Fruit fly (Drosophila melanogaster) whole organism, embryonic: ENCODE measurements around the gene Prim2.
A peak's percentile ranks its signal among the peaks of the same experiment; 100 is the strongest.

Source experiments
- Ada2b ChIP-seq: fragments of 200-800 bp; sonication (Bioruptor generic); IDR thresholded peaks from 2 replicates; pipeline ENCODE4 v1.3.6; 2022; ENCODE audit warnings: missing biosample characterization, missing genetic modification characterization
- Aef1 ChIP-seq: fragments of 200-800 bp; sonication (Bioruptor generic); IDR thresholded peaks from 3 replicates; pipeline ENCODE4 v1.3.6; 2022; ENCODE audit warnings: missing biosample characterization, missing genetic modification characterization
- Atf6 ChIP-seq: fragments of 200-800 bp; sonication (Bioruptor generic); IDR thresholded peaks from 2 replicates; pipeline ENCODE4 v1.3.6; 2022; ENCODE audit warnings: missing biosample characterization, missing genetic modification characterization
- BEAF-32 ChIP-seq: fragments of 200-800 bp; sonication (Bioruptor generic); optimal IDR thresholded peaks from 3 replicates; lab custom pipeline; 2017; ENCODE audit warnings: missing biosample characterization, missing genetic modification characterization, mild to moderate bottlenecking, moderate library complexity, missing genetic modification reagents
- CG10462 ChIP-seq: fragments of 200-800 bp; sonication (Bioruptor generic); optimal IDR thresholded peaks from 2 replicates; lab custom pipeline; 2016; ENCODE audit warnings: missing biosample characterization, missing genetic modification characterization
- CG11085 ChIP-seq: fragments of 200-800 bp; sonication (Bioruptor generic); IDR thresholded peaks from 2 replicates; pipeline ENCODE4 v1.3.6; 2022; ENCODE audit warnings: missing biosample characterization, missing genetic modification characterization
- CG12071 ChIP-seq: fragments of 200-800 bp; sonication (Bioruptor generic); optimal IDR thresholded peaks from 3 replicates; lab custom pipeline; 2018; ENCODE audit warnings: missing biosample characterization, mild to moderate bottlenecking, missing genetic modification characterization
- CG12659 ChIP-seq: fragments of 200-800 bp; sonication (Bioruptor generic); optimal IDR thresholded peaks from 3 replicates; lab custom pipeline; 2017; ENCODE audit warnings: mild to moderate bottlenecking, missing biosample characterization, missing genetic modification reagents, missing genetic modification characterization
- CG14965 ChIP-seq: fragments of 200-800 bp; sonication (Bioruptor generic); optimal IDR thresholded peaks from 2 replicates; lab custom pipeline; 2016; ENCODE audit warnings: missing biosample characterization, missing genetic modification characterization, borderline replicate concordance
- CG1647 ChIP-seq: fragments of 200-800 bp; sonication (Bioruptor generic); optimal IDR thresholded peaks from 3 replicates; lab custom pipeline; 2016; ENCODE audit warnings: missing biosample characterization, missing genetic modification characterization
- CG16815 ChIP-seq: fragments of 200-800 bp; sonication (Bioruptor generic); optimal IDR thresholded peaks from 3 replicates; lab custom pipeline; 2017; ENCODE audit warnings: missing biosample characterization, mild to moderate bottlenecking, missing genetic modification characterization
- CG17359 ChIP-seq: fragments of 200-800 bp; sonication (Bioruptor generic); optimal IDR thresholded peaks from 3 replicates; lab custom pipeline; 2018; ENCODE audit warnings: missing biosample characterization, mild to moderate bottlenecking, missing genetic modification characterization, moderate library complexity
- CG17612 ChIP-seq: fragments of 200-800 bp; sonication (Bioruptor generic); IDR thresholded peaks from 2 replicates; pipeline ENCODE4 v1.3.6; 2022; ENCODE audit warnings: missing biosample characterization, missing genetic modification characterization
- CG17912 ChIP-seq: fragments of 200-800 bp; sonication (Bioruptor generic); optimal IDR thresholded peaks from 2 replicates; lab custom pipeline; 2018; ENCODE audit warnings: missing biosample characterization, mild to moderate bottlenecking, missing genetic modification characterization
- CG18262 ChIP-seq: fragments of 200-800 bp; optimal IDR thresholded peaks from 3 replicates; lab custom pipeline; 2019; ENCODE audit warnings: missing biosample characterization, mild to moderate bottlenecking, missing genetic modification characterization, moderate library complexity
- CG18599 ChIP-seq: fragments of 200-800 bp; sonication (Bioruptor generic); optimal IDR thresholded peaks from 3 replicates; lab custom pipeline; 2017; ENCODE audit warnings: missing biosample characterization, missing genetic modification characterization, mild to moderate bottlenecking, moderate library complexity, missing genetic modification reagents
- CG30431 ChIP-seq: fragments of 200-800 bp; sonication (Bioruptor generic); optimal IDR thresholded peaks from 2 replicates; lab custom pipeline; 2017; ENCODE audit warnings: missing biosample characterization, missing genetic modification characterization
- CG31365 ChIP-seq: fragments of 200-800 bp; sonication (Bioruptor generic); optimal IDR thresholded peaks from 2 replicates; lab custom pipeline; 2018; ENCODE audit warnings: missing biosample characterization, mild to moderate bottlenecking, missing genetic modification characterization
- CG32767 ChIP-seq: fragments of 200-800 bp; sonication (Bioruptor generic); IDR thresholded peaks from 2 replicates; pipeline ENCODE4 v1.3.6; 2022; ENCODE audit warnings: missing biosample characterization, missing genetic modification characterization
- CG34376 ChIP-seq: fragments of 200-800 bp; sonication (Bioruptor generic); optimal IDR thresholded peaks from 2 replicates; lab custom pipeline; 2018; ENCODE audit warnings: missing biosample characterization, mild to moderate bottlenecking, missing genetic modification characterization
- CG4404 ChIP-seq: fragments of 200-800 bp; sonication (Bioruptor generic); IDR thresholded peaks from 2 replicates; pipeline ENCODE4 v1.3.6; 2022; ENCODE audit warnings: missing biosample characterization, missing genetic modification characterization
- CG6683 ChIP-seq: fragments of 200-800 bp; sonication (Bioruptor generic); optimal IDR thresholded peaks from 2 replicates; lab custom pipeline; 2017; ENCODE audit warnings: missing biosample characterization, mild to moderate bottlenecking, missing genetic modification characterization, missing genetic modification reagents
- CG7372 ChIP-seq: fragments of 200-800 bp; sonication (Bioruptor generic); IDR thresholded peaks from 2 replicates; pipeline ENCODE4 v1.3.6; 2022; ENCODE audit warnings: missing biosample characterization, missing genetic modification characterization
- CG7556 ChIP-seq: fragments of 200-800 bp; sonication (Bioruptor generic); optimal IDR thresholded peaks from 2 replicates; lab custom pipeline; 2017; ENCODE audit warnings: missing biosample characterization, mild to moderate bottlenecking, missing genetic modification characterization
- CoRest ChIP-seq: fragments of 200-800 bp; sonication (Bioruptor generic); optimal IDR thresholded peaks from 3 replicates; lab custom pipeline; 2018; ENCODE audit warnings: missing biosample characterization, mild to moderate bottlenecking, missing genetic modification characterization, moderate library complexity
- Doc3 ChIP-seq: fragments of 200-800 bp; sonication (Bioruptor generic); IDR thresholded peaks from 3 replicates; pipeline ENCODE4 v1.3.6; 2022; ENCODE audit warnings: missing biosample characterization, missing genetic modification characterization; ENCODE audit not compliant: partially characterized antibody
- Eip74EF ChIP-seq, 2 experiments: fragments of 200-800 bp in 1 of 2; fragments of >200 bp in 1 of 2; sonication (Bioruptor generic) in 1 of 2; optimal IDR thresholded peaks; 2 replicates each; lab custom pipeline; 2017 to 2019; ENCODE audit warnings: missing biosample characterization in 2 of 2, missing genetic modification characterization in 2 of 2, mild to moderate bottlenecking in 1 of 2, moderate library complexity in 1 of 2
- Gsc ChIP-seq: fragments of 200-800 bp; sonication (Bioruptor generic); IDR thresholded peaks from 2 replicates; pipeline ENCODE4 v1.3.6; 2022; ENCODE audit warnings: missing biosample characterization, missing genetic modification characterization
- HHEX ChIP-seq: fragments of 200-800 bp; sonication (Bioruptor generic); optimal IDR thresholded peaks from 3 replicates; lab custom pipeline; 2017; ENCODE audit warnings: missing biosample characterization, mild to moderate bottlenecking, missing genetic modification characterization, missing genetic modification reagents
- Hr3 ChIP-seq: fragments of 200-800 bp; sonication (Bioruptor generic); optimal IDR thresholded peaks from 3 replicates; lab custom pipeline; 2016; ENCODE audit warnings: missing biosample characterization, missing genetic modification characterization
- Myb ChIP-seq: fragments of 200-800 bp; sonication (Bioruptor generic); optimal IDR thresholded peaks from 2 replicates; lab custom pipeline; 2016; ENCODE audit warnings: missing biosample characterization, missing genetic modification characterization
- Vsx1 ChIP-seq: fragments of 200-800 bp; sonication (Bioruptor generic); optimal IDR thresholded peaks from 2 replicates; lab custom pipeline; 2017; ENCODE audit warnings: missing biosample characterization, mild to moderate bottlenecking, missing genetic modification characterization, missing genetic modification reagents
- ash1 ChIP-seq: fragments of 200-800 bp; sonication (Bioruptor generic); optimal IDR thresholded peaks from 2 replicates; lab custom pipeline; 2018; ENCODE audit warnings: missing biosample characterization, mild to moderate bottlenecking, missing genetic modification characterization
- ato ChIP-seq: fragments of 200-800 bp; sonication (Bioruptor generic); IDR thresholded peaks from 2 replicates; pipeline ENCODE4 v1.3.6; 2022; ENCODE audit warnings: missing biosample characterization, missing genetic modification characterization; ENCODE audit not compliant: partially characterized antibody
- ems ChIP-seq: fragments of 200-800 bp; sonication (Bioruptor generic); optimal IDR thresholded peaks from 3 replicates; lab custom pipeline; 2016; ENCODE audit warnings: missing biosample characterization, missing genetic modification characterization
- fru ChIP-seq: fragments of >200 bp; optimal IDR thresholded peaks from 2 replicates; lab custom pipeline; 2017
- gro ChIP-seq: fragments of 200-800 bp; sonication (Bioruptor generic); optimal IDR thresholded peaks from 2 replicates; lab custom pipeline; 2016; ENCODE audit warnings: missing biosample characterization, missing genetic modification characterization
- gt ChIP-seq: fragments of 200-800 bp; sonication (Bioruptor generic); IDR thresholded peaks from 2 replicates; pipeline ENCODE4 v1.3.6; 2022; ENCODE audit warnings: missing biosample characterization, missing genetic modification characterization
- hth ChIP-seq: fragments of >200 bp; optimal IDR thresholded peaks from 2 replicates; lab custom pipeline; 2017; ENCODE audit warnings: inconsistent platforms
- ind ChIP-seq: fragments of 200-800 bp; sonication (Bioruptor generic); optimal IDR thresholded peaks from 3 replicates; lab custom pipeline; 2016; ENCODE audit warnings: missing biosample characterization, missing genetic modification characterization
- inv ChIP-seq: fragments of 200-800 bp; sonication (Bioruptor generic); IDR thresholded peaks from 2 replicates; pipeline ENCODE4 v1.3.6; 2022; ENCODE audit warnings: missing biosample characterization, missing genetic modification characterization; ENCODE audit not compliant: partially characterized antibody
- jigr1 ChIP-seq: fragments of 200-800 bp; sonication (Bioruptor generic); IDR thresholded peaks from 3 replicates; pipeline ENCODE4 v1.3.6; 2022; ENCODE audit warnings: missing biosample characterization, missing genetic modification characterization
- ken ChIP-seq: fragments of 200-800 bp; sonication (Bioruptor generic); IDR thresholded peaks from 3 replicates; pipeline ENCODE4 v1.3.6; 2022; ENCODE audit warnings: missing biosample characterization, missing genetic modification characterization
- luna ChIP-seq: fragments of 200-800 bp; sonication (Bioruptor generic); optimal IDR thresholded peaks from 2 replicates; lab custom pipeline; 2016; ENCODE audit warnings: missing biosample characterization, missing genetic modification characterization
- nom ChIP-seq: fragments of 200-800 bp; sonication (Bioruptor generic); optimal IDR thresholded peaks from 2 replicates; lab custom pipeline; 2017; ENCODE audit warnings: missing biosample characterization, missing genetic modification characterization, mild to moderate bottlenecking, moderate library complexity, missing genetic modification reagents
- p53 ChIP-seq: fragments of 200-800 bp; sonication (Bioruptor generic); optimal IDR thresholded peaks from 2 replicates; lab custom pipeline; 2016; ENCODE audit warnings: missing biosample characterization, missing genetic modification characterization
- pum ChIP-seq: fragments of 200-800 bp; sonication (Bioruptor generic); optimal IDR thresholded peaks from 2 replicates; lab custom pipeline; 2016; ENCODE audit warnings: missing biosample characterization, missing genetic modification characterization
- scrt ChIP-seq: fragments of 200-800 bp; sonication (Bioruptor generic); optimal IDR thresholded peaks from 2 replicates; lab custom pipeline; 2018; ENCODE audit warnings: missing biosample characterization, mild to moderate bottlenecking, missing genetic modification characterization, moderate library complexity
- toy ChIP-seq: fragments of 200-800 bp; sonication (Bioruptor generic); IDR thresholded peaks from 2 replicates; pipeline ENCODE4 v1.3.6; 2022; ENCODE audit warnings: missing biosample characterization, missing genetic modification characterization

Prim2 gene

DNA sequence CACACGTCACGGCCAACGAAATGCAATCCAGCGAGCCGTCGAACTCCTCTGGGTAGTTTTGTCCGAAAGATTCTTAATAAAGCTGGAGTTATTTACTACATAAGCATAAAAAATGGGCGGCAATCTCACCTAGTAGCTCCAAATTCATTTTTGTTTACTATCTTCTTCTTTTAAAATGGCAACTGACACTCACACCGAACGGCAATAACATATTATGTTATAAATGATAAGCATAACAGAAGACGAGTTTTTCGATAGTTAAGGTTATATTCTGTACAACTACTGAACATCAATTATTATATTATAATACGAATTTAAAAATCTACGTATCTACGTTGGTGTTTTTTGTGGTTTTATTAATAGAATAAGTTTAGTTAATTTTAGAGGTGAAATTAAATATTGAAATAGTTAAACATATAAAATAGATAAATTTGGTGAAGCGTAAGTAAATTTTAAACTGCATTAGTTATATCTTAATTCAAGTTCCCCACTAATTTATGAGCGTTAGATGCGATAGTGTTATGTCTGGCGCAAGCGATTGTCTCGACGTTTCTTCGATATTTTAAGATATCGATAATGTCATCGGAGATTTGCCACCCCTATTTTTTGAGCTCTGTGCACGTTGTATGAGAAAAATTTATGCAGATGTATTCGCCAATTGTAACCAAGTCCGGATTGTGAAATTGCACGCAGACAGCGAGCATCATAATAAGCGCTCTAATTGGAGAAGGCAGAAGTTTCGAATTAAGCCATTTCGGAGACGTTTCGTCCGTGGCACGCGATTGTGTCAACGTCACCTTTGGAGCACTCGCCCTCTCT, 13.4 kb downstream of the Prim2 start, which contains the start of the genes Rbbp5 and eRF1 (continued):
- no peak for TF ChIP-seq CG32767 (GFP tag; lab: Robert Waterston, UW)
- peak in 1 of 2 experiments; percentile 3 for TF ChIP-seq Eip74EF (GFP tag; optimal IDR thresholded peaks at IDR 0.05; lab: Kevin White, UChicago)
- no peak for TF ChIP-seq fru
- TF ChIP-seq CG6683 (GFP tag; lab: Kevin White, UChicago): no peak
- peak; percentile 88 for TF ChIP-seq CoRest (tag; lab: Kevin White, UChicago)
- peak; percentile 58 for TF ChIP-seq ems
- TF ChIP-seq CG17359: peak; percentile 69
- TF ChIP-seq HHEX (GFP tag; lab: Kevin White, UChicago): no peak
- peak; percentile 78 for TF ChIP-seq CG18262 (tag; lab: Kevin White, UChicago)
- peak; percentile 75 for TF ChIP-seq CG7556 (GFP tag; lab: Kevin White, UChicago)
- TF ChIP-seq CG14965 (GFP tag; lab: Kevin White, UChicago): no peak
- no peak for TF ChIP-seq Gsc (GFP tag; lab: Robert Waterston, UW)
- TF ChIP-seq ken: no peak; the same call in 2 of the 3 replicates
- no peak for TF ChIP-seq CG17912 (GFP tag; lab: Kevin White, UChicago)
- peak; percentile 91 for TF ChIP-seq CG12659 (GFP tag; lab: Kevin White, UChicago)
- TF ChIP-seq BEAF-32 (GFP tag; lab: Kevin White, UChicago): peak; percentile 95
- peak; percentile 82 for TF ChIP-seq ind (GFP tag; lab: Kevin White, UChicago)
- TF ChIP-seq scrt (GFP tag; lab: Kevin White, UChicago): no peak
- no peak for TF ChIP-seq hth (lab: Kevin White, UChicago)
- TF ChIP-seq Doc3 (GFP tag; lab: Robert Waterston, UW): peak; percentile 74
- no peak for TF ChIP-seq CG10462
- TF ChIP-seq gt (GFP tag; lab: Robert Waterston, UW): peak; percentile 19; the same call in 1 of the 2 replicates
- no peak for TF ChIP-seq CG4404
- no peak for TF ChIP-seq toy (GFP tag; lab: Robert Waterston, UW)
- peak; percentile 62 for TF ChIP-seq CG1647 (GFP tag; lab: Kevin White, UChicago)
- peak; percentile 5 for TF ChIP-seq luna
- TF ChIP-seq gro: peak; percentile 14
- peak; percentile 92 for TF ChIP-seq inv (GFP tag; lab: Robert Waterston, UW)
- no peak for TF ChIP-seq ash1 (GFP tag; lab: Kevin White, UChicago)
- TF ChIP-seq nom: peak; percentile 28
- TF ChIP-seq Vsx1: no peak
- no peak for TF ChIP-seq CG30431 (GFP tag; lab: Kevin White, UChicago)
- peak; percentile 32 for TF ChIP-seq pum (GFP tag; lab: Kevin White, UChicago)
- no peak for TF ChIP-seq p53 (GFP tag; lab: Kevin White, UChicago)
- peak; percentile 57; the same call in 1 of the 2 replicates for TF ChIP-seq Ada2b
- TF ChIP-seq ato: peak; percentile 81
- peak; percentile 24 for TF ChIP-seq CG34376
- peak; percentile 82 for TF ChIP-seq CG7372
- no peak for TF ChIP-seq CG18599 (GFP tag; lab: Kevin White, UChicago)
- TF ChIP-seq CG12071 (GFP tag; lab: Kevin White, UChicago): no peak
- TF ChIP-seq Aef1 (GFP tag; lab: Robert Waterston, UW): peak; percentile 88
- no peak; the same call in 1 of the 2 replicates for TF ChIP-seq CG11085
- no peak for TF ChIP-seq CG31365 (tag; lab: Kevin White, UChicago)
- peak; percentile 58 for TF ChIP-seq CG16815 (GFP tag; lab: Kevin White, UChicago)
- no peak for TF ChIP-seq jigr1 (GFP tag; lab: Robert Waterston, UW)
- peak; percentile 18 for TF ChIP-seq Myb (GFP tag; lab: Kevin White, UChicago)
- TF ChIP-seq Hr3 (GFP tag; lab: Kevin White, UChicago): peak; percentile 76
- peak; percentile 65 for TF ChIP-seq Atf6 (GFP tag; lab: Robert Waterston, UW)
- peak; percentile 41; the same call in 1 of the 2 replicates for TF ChIP-seq CG17612 (GFP tag; lab: Robert Waterston, UW)
